Fruit fly (Drosophila melanogaster): Measurements from ENCODE around the gene Alg1.
A peak's percentile ranks its signal among the peaks of the same experiment; 100 is the strongest.

Alg1 gene

dm6 chr3R:17810951-17811706 lies at the start of gene Alg1, which contains the start of gene tinc:
Gene Alg1, minus strand, starts transcription at chr3R:17811134.
Gene tinc, plus strand, starts transcription at chr3R:17811541.
- TF ChIP-seq CG32006 (GFP tag; optimal IDR thresholded peaks at IDR 0.05) (no peak), CG10631 (GFP tag; optimal IDR thresholded peaks at IDR 0.05) (no peak), CG11762 (GFP tag; optimal IDR thresholded peaks at IDR 0.05; ENCODE audit: insufficient read depth) (no peak), fkh (GFP tag; optimal IDR thresholded peaks at IDR 0.05) (no peak), CG16779 (tag; optimal IDR thresholded peaks at IDR 0.05) (no peak), CG31627 (GFP tag; optimal IDR thresholded peaks at IDR 0.05) (peak; percentile 53), net (GFP tag; optimal IDR thresholded peaks at IDR 0.05) (no peak), pdm3 (GFP tag; optimal IDR thresholded peaks at IDR 0.05) (no peak), cyc (GFP tag; optimal IDR thresholded peaks at IDR 0.05) (peak; percentile 45), CG3032 (tag; optimal IDR thresholded peaks at IDR 0.05) (peak; percentile 76), Eip78C (GFP tag) (peak; percentile 85), CG7368 (GFP tag; optimal IDR thresholded peaks at IDR 0.05) (no peak), Blimp-1 (GFP tag; optimal IDR thresholded peaks at IDR 0.05) (no peak), CG11902 (GFP tag; optimal IDR thresholded peaks at IDR 0.05) (peak; percentile 23), CG8632 (GFP tag; optimal IDR thresholded peaks at IDR 0.05) (no peak), esn (GFP tag; optimal IDR thresholded peaks at IDR 0.05) (peak; percentile 73), CG3919 (GFP tag; optimal IDR thresholded peaks at IDR 0.05) (peak; percentile 59), eg (GFP tag; IDR thresholded peaks at IDR 0.05) (peak; percentile 84), achi (GFP tag; optimal IDR thresholded peaks at IDR 0.05) (no peak), CG6808 (GFP tag; optimal IDR thresholded peaks at IDR 0.05) (no peak), fd59A (GFP tag; optimal IDR thresholded peaks at IDR 0.05) (no peak), Sox14 (GFP tag; optimal IDR thresholded peaks at IDR 0.05) (peak; percentile 4), CG1621 (tag; optimal IDR thresholded peaks at IDR 0.05) (no peak), dsx (GFP tag; optimal IDR thresholded peaks at IDR 0.05; ENCODE audit: poor library complexity, severe bottlenecking) (peak; percentile 63), CG6163 (GFP tag; IDR thresholded peaks at IDR 0.05) (peak; percentile 35; the same call in 2 of the 3 replicates), Met (GFP tag; optimal IDR thresholded peaks at IDR 0.05) (no peak), Eip93F (GFP tag; optimal IDR thresholded peaks at IDR 0.05) (no peak), Lpt (GFP tag; optimal IDR thresholded peaks at IDR 0.05) (no peak), Hr4 (GFP tag; optimal IDR thresholded peaks at IDR 0.05) (no peak), CG8319 (GFP tag; optimal IDR thresholded peaks at IDR 0.05) (no peak), Ets21C (GFP tag; optimal IDR thresholded peaks at IDR 0.05) (no peak), CG11294 (GFP tag; IDR thresholded peaks at IDR 0.05) (no peak), lz (GFP tag; optimal IDR thresholded peaks at IDR 0.05) (peak; percentile 57), CG6792 (GFP tag; optimal IDR thresholded peaks at IDR 0.05) (peak; percentile 52), CG9139 (GFP tag; optimal IDR thresholded peaks at IDR 0.05) (no peak), ss (GFP tag; optimal IDR thresholded peaks at IDR 0.05) (no peak), CG15336 (GFP tag; IDR thresholded peaks at IDR 0.05) (0 out of 2 replicates have a peak, but pooled peaks have one; percentile 40), topi (GFP tag; optimal IDR thresholded peaks at IDR 0.05) (no peak), CG8119 (GFP tag; IDR thresholded peaks at IDR 0.05) (peak; percentile 69; the same call in 2 of the 3 replicates), Sox15 (GFP tag; optimal IDR thresholded peaks at IDR 0.05) (peak; percentile 38), Eip75B (GFP tag; optimal IDR thresholded peaks at IDR 0.05) (no peak), CG6276 (GFP tag; optimal IDR thresholded peaks at IDR 0.05) (no peak), Gug (GFP tag; IDR thresholded peaks at IDR 0.05) (peak; percentile 61), Ets96B (tag; optimal IDR thresholded peaks at IDR 0.05) (peak; percentile 71), CG6854 (GFP tag; optimal IDR thresholded peaks at IDR 0.05) (no peak)
